Fruit fly (Drosophila melanogaster) whole organism, embryonic: Measurements from ENCODE around the gene Sgp.

Experiments used
- Ada2b ChIP-seq: fragments of 200-800 bp; sonication (Bioruptor generic); IDR thresholded peaks from 2 replicates; pipeline ENCODE4 v1.3.6; 2022; ENCODE audit warnings: missing biosample characterization, missing genetic modification characterization
- Antp ChIP-seq: fragments of 200-800 bp; sonication (Bioruptor generic); optimal IDR thresholded peaks from 3 replicates; lab custom pipeline; 2016; ENCODE audit warnings: missing biosample characterization, missing genetic modification characterization
- Blimp-1 ChIP-seq: fragments of 200-800 bp; sonication (Bioruptor generic); optimal IDR thresholded peaks from 3 replicates; lab custom pipeline; 2018; ENCODE audit warnings: missing biosample characterization, missing genetic modification characterization, mild to moderate bottlenecking, moderate library complexity, missing genetic modification reagents
- Bteb2 ChIP-seq: fragments of 200-800 bp; sonication (Bioruptor generic); optimal IDR thresholded peaks from 2 replicates; lab custom pipeline; 2016; ENCODE audit warnings: missing biosample characterization, missing genetic modification characterization
- CG10979 ChIP-seq: fragments of 200-800 bp; sonication (Bioruptor generic); optimal IDR thresholded peaks from 2 replicates; lab custom pipeline; 2018; ENCODE audit warnings: missing biosample characterization, mild to moderate bottlenecking, missing genetic modification characterization, moderate library complexity
- CG11093 ChIP-seq: fragments of 200-800 bp; sonication (Bioruptor generic); IDR thresholded peaks from 3 replicates; pipeline ENCODE4 v1.3.6; 2022; ENCODE audit warnings: missing biosample characterization, missing genetic modification characterization
- CG11696 ChIP-seq: fragments of 200-800 bp; sonication (Bioruptor generic); IDR thresholded peaks from 2 replicates; pipeline ENCODE4 v1.3.6; 2022; ENCODE audit warnings: missing biosample characterization, missing genetic modification characterization
- CG12942 ChIP-seq: fragments of 200-800 bp; sonication (Bioruptor generic); optimal IDR thresholded peaks from 3 replicates; lab custom pipeline; 2016; ENCODE audit warnings: missing biosample characterization, missing genetic modification characterization
- CG15479 ChIP-seq: fragments of 200-800 bp; sonication (Bioruptor generic); optimal IDR thresholded peaks from 3 replicates; lab custom pipeline; 2019; ENCODE audit warnings: missing biosample characterization, mild to moderate bottlenecking, missing genetic modification characterization, moderate library complexity
- CG17829 ChIP-seq: fragments of 200-800 bp; optimal IDR thresholded peaks from 2 replicates; lab custom pipeline; 2019; ENCODE audit warnings: missing biosample characterization, mild to moderate bottlenecking, missing genetic modification characterization, moderate library complexity
- CG18476 ChIP-seq: fragments of 200-800 bp; sonication (Bioruptor generic); optimal IDR thresholded peaks from 2 replicates; lab custom pipeline; 2016; ENCODE audit warnings: missing biosample characterization, mild to moderate bottlenecking, missing genetic modification characterization
- CG2889 ChIP-seq: fragments of 200-800 bp; sonication (Bioruptor generic); IDR thresholded peaks from 3 replicates; pipeline ENCODE4 v1.3.6; 2022; ENCODE audit warnings: missing biosample characterization, missing genetic modification characterization
- CG30020 ChIP-seq: fragments of 200-800 bp; optimal IDR thresholded peaks from 2 replicates; lab custom pipeline; 2019; ENCODE audit warnings: missing biosample characterization, mild to moderate bottlenecking, missing genetic modification characterization, moderate library complexity
- CG31388 ChIP-seq: fragments of 200-800 bp; sonication (Bioruptor generic); optimal IDR thresholded peaks from 2 replicates; lab custom pipeline; 2016; ENCODE audit warnings: missing biosample characterization, missing genetic modification characterization
- CG3995 ChIP-seq: fragments of 200-800 bp; sonication (Bioruptor generic); optimal IDR thresholded peaks from 3 replicates; lab custom pipeline; 2016; ENCODE audit warnings: missing biosample characterization, missing genetic modification characterization
- CG6791 ChIP-seq: fragments of 200-800 bp; sonication (Bioruptor generic); IDR thresholded peaks from 3 replicates; pipeline ENCODE4 v1.3.6; 2022; ENCODE audit warnings: missing biosample characterization, missing genetic modification characterization; ENCODE audit not compliant: partially characterized antibody
- CG7271 ChIP-seq: fragments of 200-800 bp; sonication (Bioruptor generic); optimal IDR thresholded peaks from 2 replicates; lab custom pipeline; 2018; ENCODE audit warnings: missing biosample characterization, mild to moderate bottlenecking, missing genetic modification characterization, moderate library complexity
- CG8281 ChIP-seq: fragments of 200-800 bp; sonication (Bioruptor generic); optimal IDR thresholded peaks from 2 replicates; lab custom pipeline; 2018; ENCODE audit warnings: missing biosample characterization, mild to moderate bottlenecking, missing genetic modification characterization, moderate library complexity
- CG8290 ChIP-seq, 3 experiments: fragments of 200-800 bp; sonication (Bioruptor generic); optimal IDR thresholded peaks; 2 replicates each; lab custom pipeline; 2016 to 2019; ENCODE audit warnings: missing biosample characterization in 3 of 3, missing genetic modification characterization in 3 of 3, mild to moderate bottlenecking in 2 of 3, moderate library complexity in 1 of 3
- CG8944 ChIP-seq: fragments of 200-800 bp; sonication (Bioruptor generic); optimal IDR thresholded peaks from 3 replicates; lab custom pipeline; 2016; ENCODE audit warnings: missing biosample characterization, missing genetic modification characterization
- Camta ChIP-seq: fragments of 200-800 bp; sonication (Bioruptor generic); optimal IDR thresholded peaks from 2 replicates; lab custom pipeline; 2016; ENCODE audit warnings: missing biosample characterization, missing genetic modification characterization
- D19A ChIP-seq: fragments of 200-800 bp; optimal IDR thresholded peaks from 3 replicates; lab custom pipeline; 2019; ENCODE audit warnings: missing biosample characterization, mild to moderate bottlenecking, missing genetic modification characterization, moderate library complexity
- E2f2 ChIP-seq: fragments of 200-800 bp; sonication (Bioruptor generic); IDR thresholded peaks from 2 replicates; pipeline ENCODE4 v1.3.6; 2022; ENCODE audit warnings: missing biosample characterization, missing genetic modification characterization
- Fer2 ChIP-seq: fragments of 200-800 bp; sonication (Bioruptor generic); optimal IDR thresholded peaks from 2 replicates; lab custom pipeline; 2018; ENCODE audit warnings: missing biosample characterization, mild to moderate bottlenecking, missing genetic modification characterization, moderate library complexity
- Fer3 ChIP-seq: fragments of 200-800 bp; sonication (Bioruptor generic); optimal IDR thresholded peaks from 2 replicates; lab custom pipeline; 2018; ENCODE audit warnings: missing biosample characterization, mild to moderate bottlenecking, missing genetic modification characterization, moderate library complexity
- H2.0 ChIP-seq: fragments of 200-800 bp; sonication (Bioruptor generic); IDR thresholded peaks from 2 replicates; pipeline ENCODE4 v1.3.6; 2022; ENCODE audit warnings: missing biosample characterization, missing genetic modification characterization
- Hr3 ChIP-seq: fragments of 200-800 bp; sonication (Bioruptor generic); optimal IDR thresholded peaks from 3 replicates; lab custom pipeline; 2016; ENCODE audit warnings: missing biosample characterization, missing genetic modification characterization
- Hr39 ChIP-seq: fragments of >200 bp; optimal IDR thresholded peaks from 2 replicates; lab custom pipeline; 2017
- Hr51 ChIP-seq, 2 experiments: fragments of 200-800 bp; sonication (Bioruptor generic); optimal IDR thresholded peaks; 2 replicates in 1 of 2; 3 replicates in 1 of 2; lab custom pipeline; 2016 to 2018; ENCODE audit warnings: missing biosample characterization in 2 of 2, missing genetic modification characterization in 2 of 2, mild to moderate bottlenecking in 1 of 2, moderate library complexity in 1 of 2
- Mrtf ChIP-seq: fragments of 200-800 bp; sonication (Bioruptor generic); IDR thresholded peaks from 3 replicates; pipeline ENCODE4 v1.3.6; 2022; ENCODE audit warnings: missing biosample characterization, missing genetic modification characterization
- Oaz ChIP-seq: fragments of 200-800 bp; sonication (Bioruptor generic); IDR thresholded peaks from 2 replicates; pipeline ENCODE4 v1.3.6; 2022; ENCODE audit warnings: missing biosample characterization, missing genetic modification characterization
- Taf1 ChIP-seq: fragments of 200-800 bp; sonication (Bioruptor generic); IDR thresholded peaks from 2 replicates; pipeline ENCODE4 v1.3.6; 2022; ENCODE audit warnings: missing biosample characterization, missing genetic modification characterization
- al ChIP-seq: fragments of 200-800 bp; sonication (Bioruptor generic); IDR thresholded peaks from 2 replicates; pipeline ENCODE4 v1.3.6; 2022; ENCODE audit warnings: missing biosample characterization, missing genetic modification characterization
- ara ChIP-seq: fragments of 200-800 bp; sonication (Bioruptor generic); IDR thresholded peaks from 2 replicates; pipeline ENCODE4 v1.3.6; 2022; ENCODE audit warnings: missing biosample characterization, missing genetic modification characterization
- ato ChIP-seq: fragments of 200-800 bp; sonication (Bioruptor generic); IDR thresholded peaks from 2 replicates; pipeline ENCODE4 v1.3.6; 2022; ENCODE audit warnings: missing biosample characterization, missing genetic modification characterization; ENCODE audit not compliant: partially characterized antibody
- az2 ChIP-seq: fragments of 200-800 bp; sonication (Bioruptor generic); optimal IDR thresholded peaks from 3 replicates; lab custom pipeline; 2016; ENCODE audit warnings: missing biosample characterization, missing genetic modification characterization
- bigmax ChIP-seq: fragments of 200-800 bp; sonication (Bioruptor generic); optimal IDR thresholded peaks from 2 replicates; lab custom pipeline; 2018; ENCODE audit warnings: missing biosample characterization, mild to moderate bottlenecking, missing genetic modification characterization
- corto ChIP-seq: fragments of 200-800 bp; sonication (Bioruptor generic); optimal IDR thresholded peaks from 2 replicates; lab custom pipeline; 2016; ENCODE audit warnings: missing biosample characterization, mild to moderate bottlenecking, missing genetic modification characterization, moderate library complexity
- crc ChIP-seq: fragments of 200-800 bp; sonication (Bioruptor generic); optimal IDR thresholded peaks from 2 replicates; lab custom pipeline; 2016; ENCODE audit warnings: missing biosample characterization, missing genetic modification characterization
- cwo ChIP-seq: fragments of 200-800 bp; sonication (Bioruptor generic); optimal IDR thresholded peaks from 3 replicates; lab custom pipeline; 2017; ENCODE audit warnings: missing biosample characterization, missing genetic modification characterization, mild to moderate bottlenecking, moderate library complexity, missing genetic modification reagents
- eve ChIP-seq, 2 experiments: fragments of >200 bp; optimal IDR thresholded peaks; 2 replicates each; lab custom pipeline; 2017; ENCODE audit warnings: missing biosample characterization in 2 of 2, missing genetic modification characterization in 2 of 2
- fd3F ChIP-seq: fragments of 200-800 bp; sonication (Bioruptor generic); optimal IDR thresholded peaks from 2 replicates; lab custom pipeline; 2018; ENCODE audit warnings: missing biosample characterization, mild to moderate bottlenecking, missing genetic modification characterization, moderate library complexity
- insv ChIP-seq, 2 experiments: fragments of 200-800 bp; sonication (Bioruptor generic); optimal IDR thresholded peaks; 3 replicates each; lab custom pipeline; 2016 to 2018; ENCODE audit warnings: missing biosample characterization in 2 of 2, missing genetic modification characterization in 2 of 2
- nerfin-1 ChIP-seq: fragments of 200-800 bp; sonication (Bioruptor generic); optimal IDR thresholded peaks from 3 replicates; lab custom pipeline; 2019; ENCODE audit warnings: missing biosample characterization, mild to moderate bottlenecking, missing genetic modification characterization, moderate library complexity
- pfk ChIP-seq: fragments of 200-800 bp; sonication (Bioruptor generic); optimal IDR thresholded peaks from 2 replicates; lab custom pipeline; 2018; ENCODE audit warnings: missing biosample characterization, mild to moderate bottlenecking, missing genetic modification characterization, moderate library complexity
- ranshi ChIP-seq: fragments of 200-800 bp; sonication (Bioruptor generic); IDR thresholded peaks from 2 replicates; pipeline ENCODE4 v1.3.6; 2022; ENCODE audit warnings: missing biosample characterization, missing genetic modification characterization
- schlank ChIP-seq: fragments of 200-800 bp; sonication (Bioruptor generic); optimal IDR thresholded peaks from 2 replicates; lab custom pipeline; 2018; ENCODE audit warnings: missing biosample characterization, mild to moderate bottlenecking, missing genetic modification characterization
- sna ChIP-seq: fragments of 200-800 bp; sonication (Bioruptor generic); IDR thresholded peaks from 2 replicates; pipeline ENCODE4 v1.3.6; 2022; ENCODE audit warnings: missing biosample characterization, missing genetic modification characterization; ENCODE audit not compliant: partially characterized antibody
- unc-4 ChIP-seq: fragments of 200-800 bp; sonication (Bioruptor generic); IDR thresholded peaks from 2 replicates; pipeline ENCODE4 v1.3.6; 2022; ENCODE audit warnings: missing biosample characterization, missing genetic modification characterization; ENCODE audit not compliant: partially characterized antibody
- unpg ChIP-seq: fragments of 200-800 bp; sonication (Bioruptor generic); optimal IDR thresholded peaks from 3 replicates; lab custom pipeline; 2018; ENCODE audit warnings: missing biosample characterization, mild to moderate bottlenecking, missing genetic modification characterization, moderate library complexity
- zfh2 ChIP-seq: fragments of 200-800 bp; sonication (Bioruptor generic); optimal IDR thresholded peaks from 2 replicates; lab custom pipeline; 2016; ENCODE audit warnings: missing biosample characterization, missing genetic modification characterization

Gene Sgp

dm6 chr2L:8543102-8543501, 23.6 kb downstream of the Sgp start (continued):
- TF ChIP-seq E2f2 (GFP tag; lab: Robert Waterston, UW): no peak; the same call in 1 of the 2 replicates
- TF ChIP-seq ranshi (GFP tag; lab: Robert Waterston, UW): no peak
- no peak for TF ChIP-seq CG11093 (GFP tag; lab: Robert Waterston, UW)
- no peak for TF ChIP-seq CG2889 (GFP tag; lab: Robert Waterston, UW)
- no peak for TF ChIP-seq corto (GFP tag; lab: Kevin White, UChicago)
- no peak for TF ChIP-seq Hr51 (GFP tag; optimal IDR thresholded peaks at IDR 0.05; lab: Kevin White, UChicago)
- TF ChIP-seq schlank: no peak
- no peak for TF ChIP-seq H2.0 (GFP tag; lab: Robert Waterston, UW)
- TF ChIP-seq cwo (GFP tag; lab: Kevin White, UChicago): no peak
- TF ChIP-seq Fer2 (tag; lab: Kevin White, UChicago): no peak
- peak in 1 of 2 experiments; percentile 25 for TF ChIP-seq insv (GFP tag; optimal IDR thresholded peaks at IDR 0.05; lab: Kevin White, UChicago)
- no peak for TF ChIP-seq Blimp-1
- TF ChIP-seq CG8281 (tag; lab: Kevin White, UChicago): no peak
- TF ChIP-seq CG7271: no peak
- no peak for TF ChIP-seq crc (GFP tag; lab: Kevin White, UChicago)
- peak; percentile 87 for TF ChIP-seq pfk (GFP tag; lab: Kevin White, UChicago)
- no peak for TF ChIP-seq CG30020 (tag; lab: Kevin White, UChicago)
- no peak for TF ChIP-seq CG3995 (GFP tag; lab: Kevin White, UChicago)
- peak; percentile 19 for TF ChIP-seq D19A (tag; lab: Kevin White, UChicago)
- no peak for TF ChIP-seq fd3F (GFP tag; lab: Kevin White, UChicago)
- no peak for TF ChIP-seq CG18476 (GFP tag; lab: Kevin White, UChicago)
- TF ChIP-seq Ada2b (GFP tag; lab: Robert Waterston, UW): no peak
- no peak for TF ChIP-seq ara (GFP tag; lab: Robert Waterston, UW)
- TF ChIP-seq Antp (GFP tag; lab: Kevin White, UChicago): no peak
- peak; percentile 9 for TF ChIP-seq CG10979 (tag; lab: Kevin White, UChicago)
- no peak for TF ChIP-seq Camta (GFP tag; lab: Kevin White, UChicago)
- TF ChIP-seq Oaz: no peak
- peak; percentile 51 for TF ChIP-seq CG8290 (GFP tag; optimal IDR thresholded peaks at IDR 0.05; lab: Kevin White, UChicago)
- peak in 1 of 2 experiments; percentile 45 for TF ChIP-seq CG8290 (tag; optimal IDR thresholded peaks at IDR 0.05; lab: Kevin White, UChicago)
- TF ChIP-seq az2 (GFP tag; lab: Kevin White, UChicago): no peak
- no peak; the same call in 2 of the 3 replicates for TF ChIP-seq CG6791 (GFP tag; lab: Robert Waterston, UW)
- TF ChIP-seq unpg: no peak
- TF ChIP-seq CG12942 (GFP tag; lab: Kevin White, UChicago): no peak
- no peak for TF ChIP-seq al (GFP tag; lab: Robert Waterston, UW)
- TF ChIP-seq Fer3 (tag; lab: Kevin White, UChicago): no peak
- no peak for TF ChIP-seq Bteb2
- TF ChIP-seq CG15479 (GFP tag; lab: Kevin White, UChicago): no peak
- TF ChIP-seq eve (GFP tag; optimal IDR thresholded peaks at IDR 0.05; lab: Kevin White, UChicago): no peak
- TF ChIP-seq zfh2 (GFP tag; lab: Kevin White, UChicago): no peak
- TF ChIP-seq Mrtf (GFP tag; lab: Robert Waterston, UW): no peak
- TF ChIP-seq Taf1: no peak
- TF ChIP-seq Hr39: no peak
- TF ChIP-seq CG31388: no peak
- TF ChIP-seq sna (GFP tag; lab: Robert Waterston, UW): no peak
- no peak for TF ChIP-seq CG8944 (GFP tag; lab: Kevin White, UChicago)
- peak; percentile 27; the same call in 1 of the 2 replicates for TF ChIP-seq ato
- TF ChIP-seq CG11696: no peak
- TF ChIP-seq Hr3 (GFP tag; lab: Kevin White, UChicago): no peak
- TF ChIP-seq CG17829 (tag; lab: Kevin White, UChicago): peak; percentile 42
- no peak for TF ChIP-seq bigmax (GFP tag; lab: Kevin White, UChicago)
- no peak for TF ChIP-seq nerfin-1 (tag; lab: Kevin White, UChicago)
- TF ChIP-seq unc-4 (GFP tag; lab: Robert Waterston, UW): 0 out of 2 replicates have a peak, but pooled peaks have one; percentile 21
